Worm (Caenorhabditis elegans): ENCODE measurements around the gene F55C10.4.
"Not testable (repeated sequence)": the region's sequence is repeated elsewhere in the genome, so short reads cannot be mapped to it uniquely, and the experiment has no call there.

- TF ChIP-seq nhr-76 (tag; optimal IDR thresholded peaks at IDR 0.05); hlh-1 (tag; optimal IDR thresholded peaks at IDR 0.05); nhr-237 (tag; optimal IDR thresholded peaks at IDR 0.05); elt-1 (tag; optimal IDR thresholded peaks at IDR 0.05; ENCODE audit: borderline replicate concordance, insufficient read depth); ceh-39 (tag; optimal IDR thresholded peaks at IDR 0.05); unc-62 (GFP tag; optimal IDR thresholded peaks at IDR 0.05): not testable (repeated sequence)
These were observed 8.5 kb downstream of the F55C10.4 start, which contains the start of gene K03B8.4 for ce11 chrV:11395024-11395423.
